Worm (Caenorhabditis elegans) whole organism, young adult: ENCODE results near the gene F26A1.7.

Experiments used
- B0019.2 ChIP-seq: fragments of 200-800 bp; sonication (Bioruptor generic); conservative IDR thresholded peaks from 2 replicates; pipeline ENCODE4 v1.3.6; 2022; ENCODE audit warnings: missing genetic modification reagents, missing genetic modification characterization, missing compliant biosample characterization
- B0336.3 ChIP-seq: fragments of 200-800 bp; sonication (Bioruptor generic); IDR thresholded peaks from 2 replicates; pipeline ENCODE4 v1.3.6; 2022; ENCODE audit warnings: missing genetic modification characterization, missing compliant biosample characterization
- C17E4.6 ChIP-seq: fragments of 200-800 bp; sonication (Bioruptor generic); IDR thresholded peaks from 2 replicates; pipeline ENCODE4 v1.3.6; 2022; ENCODE audit warnings: missing genetic modification reagents, missing genetic modification characterization, missing compliant biosample characterization
- D2030.7 ChIP-seq: fragments of 200-800 bp; sonication (Bioruptor generic); IDR thresholded peaks from 2 replicates; pipeline ENCODE4 v1.3.6; 2022; ENCODE audit warnings: missing genetic modification reagents, missing genetic modification characterization, missing compliant biosample characterization
- F23B12.7 ChIP-seq: sonication (generic microtip); optimal IDR thresholded peaks from 2 replicates; lab custom pipeline; 2017; ENCODE audit warnings: missing genetic modification characterization, mild to moderate bottlenecking, missing compliant biosample characterization, antibody characterized with exemption, moderate library complexity; ENCODE audit not compliant: insufficient read depth
- F37B4.10 ChIP-seq: fragments of 200-800 bp; sonication (Bioruptor generic); IDR thresholded peaks from 2 replicates; pipeline ENCODE4 v1.3.6; 2022; ENCODE audit warnings: missing genetic modification characterization, missing compliant biosample characterization
- F57A8.1 ChIP-seq: fragments of 200-800 bp; sonication (Bioruptor generic); optimal IDR thresholded peaks from 2 replicates; lab custom pipeline; 2018; ENCODE audit warnings: mild to moderate bottlenecking, missing genetic modification characterization, moderate library complexity, missing compliant biosample characterization
- T26A5.8 ChIP-seq: sonication (generic microtip); optimal IDR thresholded peaks from 2 replicates; lab custom pipeline; 2016; ENCODE audit warnings: missing genetic modification characterization, missing compliant biosample characterization
- Y67H2A.10 ChIP-seq: fragments of 200-800 bp; sonication (Bioruptor generic); conservative IDR thresholded peaks from 2 replicates; pipeline ENCODE4 v1.3.6; 2022; ENCODE audit warnings: missing genetic modification reagents, missing genetic modification characterization, missing compliant biosample characterization
- ZK185.1 ChIP-seq: sonication (generic microtip); optimal IDR thresholded peaks from 2 replicates; lab custom pipeline; 2016; ENCODE audit warnings: mild to moderate bottlenecking, missing genetic modification characterization, missing compliant biosample characterization; ENCODE audit not compliant: poor library complexity, severe bottlenecking
- akir-1 ChIP-seq: fragments of 200-800 bp; sonication (Bioruptor generic); optimal IDR thresholded peaks from 2 replicates; lab custom pipeline; 2018; ENCODE audit warnings: mild to moderate bottlenecking, missing genetic modification characterization, moderate library complexity, missing compliant biosample characterization
- ama-1 ChIP-seq, 3 experiments: fragments of 150-350 bp in 1 of 3; sonication (generic microtip) in 2 of 3; optimal IDR thresholded peaks; 2 replicates each; lab custom pipeline; 2014 to 2018; ENCODE audit warnings: missing biosample characterization in 2 of 3, missing genetic modification characterization in 2 of 3, missing genetic modification reagents in 2 of 3
- atf-7 ChIP-seq: sonication (generic microtip); optimal IDR thresholded peaks from 2 replicates; lab custom pipeline; 2017; ENCODE audit warnings: mild to moderate bottlenecking, missing genetic modification characterization, missing compliant biosample characterization
- attf-3 ChIP-seq: fragments of 200-800 bp; sonication (Bioruptor generic); conservative IDR thresholded peaks from 2 replicates; pipeline ENCODE4 v1.3.6; 2022; ENCODE audit warnings: missing genetic modification reagents, missing genetic modification characterization, missing compliant biosample characterization
- bed-1 ChIP-seq: fragments of 200-800 bp; sonication (Bioruptor generic); IDR thresholded peaks from 2 replicates; pipeline ENCODE4 v1.3.6; 2022; ENCODE audit warnings: missing genetic modification reagents, missing genetic modification characterization, missing compliant biosample characterization
- bed-2 ChIP-seq: fragments of 200-800 bp; sonication (Bioruptor generic); IDR thresholded peaks from 2 replicates; pipeline ENCODE4 v1.3.6; 2022; ENCODE audit warnings: missing genetic modification reagents, missing genetic modification characterization, missing compliant biosample characterization
- ceh-91 ChIP-seq: fragments of 200-800 bp; sonication (Bioruptor generic); IDR thresholded peaks from 2 replicates; pipeline ENCODE4 v1.3.6; 2022; ENCODE audit warnings: missing genetic modification reagents, missing genetic modification characterization, missing compliant biosample characterization
- die-1 ChIP-seq: sonication (generic microtip); optimal IDR thresholded peaks from 2 replicates; lab custom pipeline; 2016; ENCODE audit warnings: missing genotype, mild to moderate bottlenecking, missing genetic modification characterization, missing compliant biosample characterization
- fkh-3 ChIP-seq: sonication (generic microtip); optimal IDR thresholded peaks from 2 replicates; lab custom pipeline; 2016; ENCODE audit warnings: mild to moderate bottlenecking, missing genetic modification characterization, missing compliant biosample characterization
- gei-17 ChIP-seq: fragments of 200-800 bp; sonication (Bioruptor generic); optimal IDR thresholded peaks from 2 replicates; lab custom pipeline; 2018; ENCODE audit warnings: mild to moderate bottlenecking, missing genetic modification characterization, missing compliant biosample characterization
- hrde-1 ChIP-seq: sonication (generic microtip); optimal IDR thresholded peaks from 2 replicates; lab custom pipeline; 2016; ENCODE audit warnings: missing genetic modification characterization, mild to moderate bottlenecking, missing compliant biosample characterization, moderate library complexity, missing genotype, missing genetic modification reagents, borderline replicate concordance
- let-526 ChIP-seq: fragments of 200-800 bp; sonication (Bioruptor generic); IDR thresholded peaks from 2 replicates; pipeline ENCODE4 v1.3.6; 2022; ENCODE audit warnings: missing genetic modification reagents, missing genetic modification characterization, missing compliant biosample characterization
- lir-1 ChIP-seq: fragments of 200-800 bp; sonication (Bioruptor generic); conservative IDR thresholded peaks from 2 replicates; pipeline ENCODE4 v1.3.6; 2022; ENCODE audit warnings: missing genetic modification reagents, missing genetic modification characterization, missing compliant biosample characterization
- lsl-1 ChIP-seq: fragments of 200-800 bp; sonication (Bioruptor generic); optimal IDR thresholded peaks from 2 replicates; lab custom pipeline; 2018; ENCODE audit warnings: mild to moderate bottlenecking, missing genetic modification characterization, moderate library complexity, missing compliant biosample characterization
- madf-8 ChIP-seq: fragments of 200-800 bp; sonication (Bioruptor generic); conservative IDR thresholded peaks from 2 replicates; pipeline ENCODE4 v1.3.6; 2022; ENCODE audit warnings: missing genetic modification reagents, missing genetic modification characterization, missing compliant biosample characterization
- mcd-1 ChIP-seq: fragments of 200-800 bp; sonication (Bioruptor generic); IDR thresholded peaks from 2 replicates; pipeline ENCODE4 v1.3.6; 2022; ENCODE audit warnings: missing genetic modification reagents, missing genetic modification characterization, missing compliant biosample characterization
- mxl-1 ChIP-seq: sonication (generic microtip); optimal IDR thresholded peaks from 2 replicates; lab custom pipeline; 2016; ENCODE audit warnings: missing genetic modification characterization, missing compliant biosample characterization
- nfyb-1 ChIP-seq: fragments of 200-800 bp; sonication (Bioruptor generic); IDR thresholded peaks from 2 replicates; pipeline ENCODE4 v1.3.6; 2022; ENCODE audit warnings: missing genetic modification reagents, missing genetic modification characterization, missing compliant biosample characterization
- nhr-120 ChIP-seq: fragments of 200-800 bp; sonication (Bioruptor generic); IDR thresholded peaks from 2 replicates; pipeline ENCODE4 v1.3.6; 2022; ENCODE audit warnings: missing genetic modification characterization, missing compliant biosample characterization
- nhr-179 ChIP-seq: sonication (generic microtip); optimal IDR thresholded peaks from 2 replicates; lab custom pipeline; 2016; ENCODE audit warnings: mild to moderate bottlenecking, missing genetic modification characterization, missing compliant biosample characterization
- nhr-80 ChIP-seq: sonication (generic microtip); optimal IDR thresholded peaks from 2 replicates; lab custom pipeline; 2016; ENCODE audit warnings: missing genetic modification characterization, missing compliant biosample characterization
- pbrm-1 ChIP-seq: fragments of 200-800 bp; sonication (Bioruptor generic); IDR thresholded peaks from 2 replicates; pipeline ENCODE4 v1.3.6; 2022; ENCODE audit warnings: missing genetic modification reagents, missing genetic modification characterization, missing compliant biosample characterization
- rcor-1 ChIP-seq: fragments of 200-800 bp; sonication (Bioruptor generic); IDR thresholded peaks from 2 replicates; pipeline ENCODE4 v1.3.6; 2022; ENCODE audit warnings: missing genetic modification reagents, missing genetic modification characterization, missing compliant biosample characterization
- repo-1 ChIP-seq: sonication (generic microtip); optimal IDR thresholded peaks from 2 replicates; lab custom pipeline; 2017; ENCODE audit warnings: mild to moderate bottlenecking, missing genetic modification characterization, missing compliant biosample characterization
- rpc-1 ChIP-seq, 2 experiments: fragments of 150-350 bp in 1 of 2; sonication (generic microtip) in 1 of 2; optimal IDR thresholded peaks; 2 replicates each; lab custom pipeline; 2014 to 2018; ENCODE audit warnings: missing biosample characterization in 1 of 2, missing genetic modification characterization in 1 of 2, missing genetic modification reagents in 1 of 2, missing genotype in 1 of 2
- sea-2 ChIP-seq: fragments of 200-800 bp; sonication (Bioruptor generic); IDR thresholded peaks from 2 replicates; pipeline ENCODE4 v1.3.6; 2022; ENCODE audit warnings: missing genetic modification characterization, missing compliant biosample characterization
- snpc-1.1 ChIP-seq: sonication (generic microtip); optimal IDR thresholded peaks from 2 replicates; lab custom pipeline; 2017; ENCODE audit warnings: missing genetic modification characterization, mild to moderate bottlenecking, missing compliant biosample characterization, antibody characterized with exemption, moderate library complexity, missing genotype, missing genetic modification reagents; ENCODE audit not compliant: insufficient read depth
- tbx-9 ChIP-seq: sonication (generic microtip); optimal IDR thresholded peaks from 2 replicates; lab custom pipeline; 2016; ENCODE audit warnings: borderline replicate concordance, missing genetic modification characterization, inconsistent platforms, missing compliant biosample characterization
- tlf-1 ChIP-seq: fragments of 200-800 bp; sonication (Bioruptor generic); optimal IDR thresholded peaks from 2 replicates; lab custom pipeline; 2018; ENCODE audit warnings: mild to moderate bottlenecking, missing genetic modification characterization, missing compliant biosample characterization
- unc-62 ChIP-seq: fragments of 150-350 bp; optimal IDR thresholded peaks from 2 replicates; lab custom pipeline; 2014; ENCODE audit warnings: missing biosample characterization, missing genetic modification reagents, missing genetic modification characterization
- ztf-18 ChIP-seq: sonication (generic microtip); optimal IDR thresholded peaks from 2 replicates; lab custom pipeline; 2016; ENCODE audit warnings: missing genotype, mild to moderate bottlenecking, missing genetic modification characterization, missing compliant biosample characterization
- ztf-28 ChIP-seq: fragments of 200-800 bp; sonication (Bioruptor generic); IDR thresholded peaks from 2 replicates; pipeline ENCODE4 v1.3.6; 2022; ENCODE audit warnings: missing genetic modification reagents, missing genetic modification characterization, missing compliant biosample characterization

F26A1.7 gene

ce11 chrIII:4826606-4827005, 6.9 kb upstream of the F26A1.7 start, which contains the start of gene F26A1.3:
F26A1.3 (plus strand) TSS chrIII:4826906.
- TF ChIP-seq C17E4.6 (no peak), let-526 (GFP tag; lab: Robert Waterston, UW) (no peak), akir-1 (GFP tag; lab: Kevin White, UChicago) (no peak), Y67H2A.10 (no peak), F23B12.7 (tag; lab: Kevin White, UChicago) (no peak), lsl-1 (GFP tag; lab: Kevin White, UChicago) (no peak)

ce11 chrIII:4822140-4822539, 2.4 kb upstream of the F26A1.7 start, which contains the start of gene F26A1.8:
F26A1.8 (minus strand) TSS chrIII:4822240.
- TF ChIP-seq madf-8 (GFP tag; lab: Robert Waterston, UW) = no peak
- TF ChIP-seq nhr-80 (tag; lab: Kevin White, UChicago) = no peak
- no peak for TF ChIP-seq rpc-1 (optimal IDR thresholded peaks at IDR 0.05; lab: Kevin White, UChicago)
- TF ChIP-seq rpc-1 (tag; optimal IDR thresholded peaks at IDR 0.05; lab: Kevin White, UChicago) = no peak
- no peak for TF ChIP-seq atf-7 (tag; lab: Kevin White, UChicago)
- no peak for TF ChIP-seq lir-1 (GFP tag; lab: Robert Waterston, UW)
- no peak for TF ChIP-seq F57A8.1 (GFP tag; lab: Kevin White, UChicago)
- TF ChIP-seq pbrm-1 (GFP tag; lab: Robert Waterston, UW) = no peak
- TF ChIP-seq attf-3 (GFP tag; lab: Robert Waterston, UW) = no peak
- TF ChIP-seq rcor-1 = no peak
- TF ChIP-seq ztf-18 (tag; lab: Kevin White, UChicago) = no peak
- TF ChIP-seq ztf-28 = no peak
- no peak for TF ChIP-seq D2030.7 (GFP tag; lab: Robert Waterston, UW)
- TF ChIP-seq fkh-3 = no peak
- TF ChIP-seq unc-62 (GFP tag; lab: Kevin White, UChicago) = no peak
- no peak for TF ChIP-seq snpc-1.1 (tag; lab: Kevin White, UChicago)

DNA sequence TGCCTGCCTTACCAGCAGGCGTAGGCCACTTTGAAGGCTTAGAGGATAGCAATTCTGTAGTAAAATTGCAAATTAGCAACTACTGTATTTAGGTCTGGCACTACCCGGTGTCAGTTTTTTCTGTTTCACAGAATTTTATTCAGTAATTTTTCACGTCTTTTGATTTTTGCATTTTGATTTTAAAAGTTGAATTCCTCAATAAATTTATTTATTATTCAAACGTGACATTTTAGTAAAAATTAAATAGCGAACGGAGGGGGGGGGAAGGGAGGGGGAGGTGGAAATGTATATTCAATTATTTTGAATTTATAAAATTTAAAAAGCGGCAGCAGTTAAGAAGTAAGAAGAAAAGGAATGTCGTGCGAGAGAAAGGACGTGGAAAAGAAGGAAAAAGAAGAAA, 2.5 kb downstream of the F26A1.7 start, which contains the start of gene F26A1.4:
TSS of gene F26A1.4 (plus strand) at position 301 of the 400 bp plus-strand sequence.
- TF ChIP-seq tlf-1 (no peak), F37B4.10 (GFP tag; lab: Robert Waterston, UW) (no peak), hrde-1 (tag; lab: Kevin White, UChicago) (no peak), nhr-120 (GFP tag; lab: Robert Waterston, UW) (no peak), die-1 (tag; lab: Kevin White, UChicago) (no peak), unc-62 (GFP tag; lab: Kevin White, UChicago) (no peak), nhr-179 (tag; lab: Kevin White, UChicago) (no peak), mxl-1 (no peak), gei-17 (GFP tag; lab: Kevin White, UChicago) (no peak), B0019.2 (no peak), fkh-3 (no peak), bed-1 (GFP tag; lab: Robert Waterston, UW) (no peak)
- TF ChIP-seq, all 124 proteins: peak for 0

DNA sequence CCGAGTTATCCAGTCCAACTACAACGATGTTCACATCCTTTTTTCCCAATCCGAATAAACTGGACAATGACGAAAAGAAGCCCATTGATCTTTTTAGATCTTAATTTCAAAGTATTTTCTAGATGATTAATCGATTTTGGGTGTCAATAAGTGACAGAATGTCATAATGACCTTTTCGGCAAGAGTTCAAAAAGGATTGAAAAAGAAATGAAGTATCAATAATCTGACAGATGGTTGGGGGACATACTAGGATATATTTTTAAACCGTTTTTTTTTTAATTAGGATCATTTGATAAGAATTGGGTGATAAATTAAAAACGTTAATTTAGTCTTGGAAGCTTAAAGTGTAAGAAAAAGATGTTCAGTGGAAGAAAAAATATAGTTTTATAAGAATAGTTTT, 5.0 kb downstream of the F26A1.7 start, which contains the start of gene arl-6:
TSS of gene arl-6 (minus strand) at position 101 of the 400 bp plus-strand sequence.
- TF ChIP-seq rcor-1 (no peak), tbx-9 (tag; lab: Kevin White, UChicago) (no peak), F37B4.10 (GFP tag; lab: Robert Waterston, UW) (no peak), gei-17 (GFP tag; lab: Kevin White, UChicago) (no peak), B0336.3 (GFP tag; lab: Robert Waterston, UW) (no peak), mxl-1 (no peak), attf-3 (GFP tag; lab: Robert Waterston, UW) (no peak), T26A5.8 (tag; lab: Kevin White, UChicago) (no peak), ZK185.1 (no peak), sea-2 (GFP tag; lab: Robert Waterston, UW) (no peak), repo-1 (tag; lab: Kevin White, UChicago) (no peak), ceh-91 (no peak), mcd-1 (GFP tag; lab: Robert Waterston, UW) (no peak), ama-1 (optimal IDR thresholded peaks at IDR 0.05; lab: Kevin White, UChicago) (no peak), ama-1 (GFP tag; optimal IDR thresholded peaks at IDR 0.05; lab: Kevin White, UChicago) (no peak), nhr-120 (GFP tag; lab: Robert Waterston, UW) (no peak), nfyb-1 (GFP tag; lab: Robert Waterston, UW) (no peak), bed-2 (GFP tag; lab: Robert Waterston, UW) (no peak)
